Fruit fly (Drosophila melanogaster): Measurements from ENCODE around the gene CG42788.

CG42788 gene

dm6 chr3R:15145491-15145890 is 13.8 kb upstream of the CG42788 start (continued):
- TF ChIP-seq CG4328 (GFP tag; optimal IDR thresholded peaks at IDR 0.05), result no peak
- peak; percentile 47 for TF ChIP-seq CG2875 (GFP tag; optimal IDR thresholded peaks at IDR 0.05)
- no peak for TF ChIP-seq fd3F (GFP tag; optimal IDR thresholded peaks at IDR 0.05)
- TF ChIP-seq CG10654 (GFP tag; optimal IDR thresholded peaks at IDR 0.05), result peak; percentile 3
- no peak for TF ChIP-seq al (GFP tag; IDR thresholded peaks at IDR 0.05)
- no peak for TF ChIP-seq fru (optimal IDR thresholded peaks at IDR 0.05)
- no peak for TF ChIP-seq corto (GFP tag; optimal IDR thresholded peaks at IDR 0.05)
- TF ChIP-seq dm (GFP tag; optimal IDR thresholded peaks at IDR 0.05), result no peak
- TF ChIP-seq Jarid2 (GFP tag; optimal IDR thresholded peaks at IDR 0.05), result no peak
- TF ChIP-seq nau (GFP tag; optimal IDR thresholded peaks at IDR 0.05), result no peak
- peak; percentile 27 for TF ChIP-seq HHEX (GFP tag; optimal IDR thresholded peaks at IDR 0.05)
- TF ChIP-seq crol (GFP tag; IDR thresholded peaks at IDR 0.05), result no peak
- TF ChIP-seq CG7987 (GFP tag; optimal IDR thresholded peaks at IDR 0.05), result no peak
- TF ChIP-seq CG13624 (GFP tag; optimal IDR thresholded peaks at IDR 0.05), result no peak
- TF ChIP-seq Mes4 (GFP tag; optimal IDR thresholded peaks at IDR 0.05), result no peak
- TF ChIP-seq sens-2 (GFP tag; IDR thresholded peaks at IDR 0.05), result no peak
- TF ChIP-seq NK7.1 (GFP tag; optimal IDR thresholded peaks at IDR 0.05), result no peak
- TF ChIP-seq CG32772 (GFP tag; IDR thresholded peaks at IDR 0.05), result peak; percentile 48; the same call in 1 of the 2 replicates
- peak; percentile 38 for TF ChIP-seq CG10267 (tag; optimal IDR thresholded peaks at IDR 0.05)
- TF ChIP-seq sim (GFP tag; IDR thresholded peaks at IDR 0.05), result no peak
- no peak for TF ChIP-seq amos (GFP tag; IDR thresholded peaks at IDR 0.05; ENCODE audit: partially characterized antibody)
- no peak for TF ChIP-seq CG4404 (GFP tag; IDR thresholded peaks at IDR 0.05)
- no peak for TF ChIP-seq bowl (GFP tag; IDR thresholded peaks at IDR 0.05)
- TF ChIP-seq lmd (GFP tag; IDR thresholded peaks at IDR 0.05), result peak; percentile 56; the same call in 1 of the 2 replicates
- TF ChIP-seq disco-r (GFP tag; optimal IDR thresholded peaks at IDR 0.05), result no peak
- peak; percentile 29; the same call in 1 of the 2 replicates for TF ChIP-seq ap (GFP tag; IDR thresholded peaks at IDR 0.05)
- TF ChIP-seq CG8089 (GFP tag; optimal IDR thresholded peaks at IDR 0.05), result no peak
- peak; percentile 48; the same call in 1 of the 2 replicates for TF ChIP-seq CG4730 (GFP tag; IDR thresholded peaks at IDR 0.05)
- no peak for TF ChIP-seq repo (GFP tag; optimal IDR thresholded peaks at IDR 0.05)
- no peak for TF ChIP-seq Ravus (GFP tag; IDR thresholded peaks at IDR 0.05)
- peak; percentile 76 for TF ChIP-seq CG31441 (GFP tag; IDR thresholded peaks at IDR 0.05)
- TF ChIP-seq Bgb (GFP tag; IDR thresholded peaks at IDR 0.05; ENCODE audit: partially characterized antibody), result no peak
- no peak for TF ChIP-seq kni (GFP tag; optimal IDR thresholded peaks at IDR 0.05)
- no peak for TF ChIP-seq rib (GFP tag; IDR thresholded peaks at IDR 0.05)
- TF ChIP-seq luna (GFP tag; optimal IDR thresholded peaks at IDR 0.05), result no peak
- peak; percentile 69 for TF ChIP-seq Ptx1 (GFP tag; IDR thresholded peaks at IDR 0.05)
- no peak for TF ChIP-seq en (GFP tag; optimal IDR thresholded peaks at IDR 0.05)
- TF ChIP-seq yki (optimal IDR thresholded peaks at IDR 0.05), result no peak
- no peak for TF ChIP-seq mam (GFP tag; optimal IDR thresholded peaks at IDR 0.05)
- no peak for TF ChIP-seq ERR (GFP tag; optimal IDR thresholded peaks at IDR 0.05)
- no peak for TF ChIP-seq scrt (GFP tag; optimal IDR thresholded peaks at IDR 0.05)
- no peak for TF ChIP-seq caup (GFP tag; optimal IDR thresholded peaks at IDR 0.05; ENCODE audit: severe bottlenecking)
- peak; percentile 13 for TF ChIP-seq Fer3 (tag; optimal IDR thresholded peaks at IDR 0.05)
- TF ChIP-seq CG3407 (GFP tag; optimal IDR thresholded peaks at IDR 0.05), result peak; percentile 6
- no peak for TF ChIP-seq Kr (GFP tag; optimal IDR thresholded peaks at IDR 0.05)
- TF ChIP-seq CG2116 (GFP tag; optimal IDR thresholded peaks at IDR 0.05), result no peak
- TF ChIP-seq MTF-1 (GFP tag; optimal IDR thresholded peaks at IDR 0.05; ENCODE audit: borderline replicate concordance), result no peak
- peak; percentile 47 for TF ChIP-seq CG17385 (GFP tag; optimal IDR thresholded peaks at IDR 0.05)
- peak in 1 of 2 experiments; percentile 69 for TF ChIP-seq bsh (GFP tag; optimal IDR thresholded peaks at IDR 0.05)
- TF ChIP-seq CG3847 (GFP tag; IDR thresholded peaks at IDR 0.05), result peak; percentile 32; the same call in 1 of the 2 replicates
- TF ChIP-seq otp (GFP tag; IDR thresholded peaks at IDR 0.05), result no peak
- peak; percentile 62 for TF ChIP-seq CG14014 (GFP tag; IDR thresholded peaks at IDR 0.05)
